Fruit fly (Drosophila melanogaster) whole organism, embryonic: Measurements from ENCODE around the gene Ufd4.

ENCODE experiments used
- CG11247 ChIP-seq: fragments of 200-800 bp; sonication (Bioruptor generic); IDR thresholded peaks from 2 replicates; pipeline ENCODE4 v1.3.6; 2022; ENCODE audit warnings: missing biosample characterization, missing genetic modification characterization
- CG16815 ChIP-seq: fragments of 200-800 bp; sonication (Bioruptor generic); optimal IDR thresholded peaks from 3 replicates; lab custom pipeline; 2017; ENCODE audit warnings: missing biosample characterization, mild to moderate bottlenecking, missing genetic modification characterization
- CG3065 ChIP-seq: fragments of 200-800 bp; sonication (Bioruptor generic); optimal IDR thresholded peaks from 2 replicates; lab custom pipeline; 2016; ENCODE audit warnings: missing biosample characterization, missing genetic modification characterization
- Dip2 ChIP-seq: fragments of 200-800 bp; sonication (Bioruptor generic); IDR thresholded peaks from 2 replicates; pipeline ENCODE4 v1.3.6; 2022; ENCODE audit warnings: missing biosample characterization, missing genetic modification characterization
- Ets97D ChIP-seq: fragments of 200-800 bp; sonication (Bioruptor generic); optimal IDR thresholded peaks from 3 replicates; lab custom pipeline; 2016; ENCODE audit warnings: missing biosample characterization, missing genetic modification characterization
- Gug ChIP-seq: fragments of 200-800 bp; sonication (Bioruptor generic); IDR thresholded peaks from 4 replicates; pipeline ENCODE4 v1.3.6; 2022; ENCODE audit warnings: missing biosample characterization, missing genetic modification characterization
- Lim3 ChIP-seq: fragments of 200-800 bp; sonication (Bioruptor generic); IDR thresholded peaks from 2 replicates; pipeline ENCODE4 v1.3.6; 2022; ENCODE audit warnings: missing biosample characterization, missing genetic modification characterization
- Taf1 ChIP-seq: fragments of 200-800 bp; sonication (Bioruptor generic); IDR thresholded peaks from 2 replicates; pipeline ENCODE4 v1.3.6; 2022; ENCODE audit warnings: missing biosample characterization, missing genetic modification characterization
- abd-A ChIP-seq: fragments of 200-800 bp; sonication (Bioruptor generic); optimal IDR thresholded peaks from 3 replicates; lab custom pipeline; 2019; ENCODE audit warnings: missing biosample characterization, mild to moderate bottlenecking, missing genetic modification characterization, moderate library complexity
- esg ChIP-seq: fragments of 200-800 bp; sonication (Bioruptor generic); conservative IDR thresholded peaks from 2 replicates; pipeline ENCODE4 v1.3.6; 2022; ENCODE audit warnings: missing biosample characterization, missing genetic modification characterization
- hth ChIP-seq: fragments of >200 bp; optimal IDR thresholded peaks from 2 replicates; lab custom pipeline; 2017; ENCODE audit warnings: inconsistent platforms

DNA sequence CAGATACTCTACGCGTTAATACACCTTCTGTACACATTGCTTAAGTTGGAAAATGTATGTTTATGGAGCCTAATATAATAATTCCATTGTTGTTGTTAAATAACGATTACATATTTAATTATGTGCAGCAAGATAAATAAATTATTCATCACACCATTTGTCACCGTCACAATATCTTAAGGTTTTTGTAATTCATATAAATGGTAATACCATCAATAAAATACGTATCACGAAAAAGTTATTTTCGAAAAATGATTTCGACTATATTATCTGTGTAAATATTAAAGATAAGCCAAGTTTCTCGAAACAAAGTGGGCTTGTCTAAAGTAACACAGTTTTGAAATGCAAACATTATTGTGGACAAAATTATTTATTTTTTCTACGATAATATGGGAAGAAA is 30.0 kb upstream of the Ufd4 start, which contains the start of gene CG4995:
- TF ChIP-seq CG16815 (GFP tag; lab: Kevin White, UChicago) (no peak), hth (lab: Kevin White, UChicago) (no peak), CG11247 (GFP tag; lab: Robert Waterston, UW) (no peak), Taf1 (GFP tag; lab: Robert Waterston, UW) (no peak), Lim3 (GFP tag; lab: Robert Waterston, UW) (no peak), Gug (GFP tag; lab: Robert Waterston, UW) (no peak), abd-A (tag; lab: Kevin White, UChicago) (no peak), Dip2 (no peak), CG3065 (no peak), esg (GFP tag; lab: Robert Waterston, UW) (no peak), Ets97D (GFP tag; lab: Kevin White, UChicago) (no peak)
